Fruit fly (Drosophila melanogaster) whole organism, embryonic: ENCODE data around the gene CG33203.

Experiments
- Adf1 ChIP-seq: fragments of 200-800 bp; sonication (Bioruptor generic); IDR thresholded peaks from 2 replicates; pipeline ENCODE4 v1.3.6; 2022; ENCODE audit warnings: missing biosample characterization, missing genetic modification characterization
- Bdp1 ChIP-seq: fragments of 200-800 bp; sonication (Bioruptor generic); optimal IDR thresholded peaks from 3 replicates; lab custom pipeline; 2016; ENCODE audit warnings: missing biosample characterization, missing genetic modification characterization
- C15 ChIP-seq: fragments of 200-800 bp; sonication (Bioruptor generic); IDR thresholded peaks from 3 replicates; pipeline ENCODE4 v1.3.6; 2022; ENCODE audit warnings: missing biosample characterization, missing genetic modification characterization
- CG10565 ChIP-seq: fragments of 200-800 bp; sonication (Bioruptor generic); optimal IDR thresholded peaks from 3 replicates; lab custom pipeline; 2016; ENCODE audit warnings: missing biosample characterization, mild to moderate bottlenecking, missing genetic modification characterization
- CG11093 ChIP-seq: fragments of 200-800 bp; sonication (Bioruptor generic); IDR thresholded peaks from 3 replicates; pipeline ENCODE4 v1.3.6; 2022; ENCODE audit warnings: missing biosample characterization, missing genetic modification characterization
- CG11560 ChIP-seq: fragments of 200-800 bp; sonication (Bioruptor generic); IDR thresholded peaks from 3 replicates; pipeline ENCODE4 v1.3.6; 2022; ENCODE audit warnings: missing biosample characterization, missing genetic modification characterization
- CG12104 ChIP-seq: fragments of 200-800 bp; sonication (Bioruptor generic); optimal IDR thresholded peaks from 3 replicates; lab custom pipeline; 2016; ENCODE audit warnings: missing biosample characterization, missing genetic modification characterization
- CG12155 ChIP-seq: fragments of 200-800 bp; sonication (Bioruptor generic); optimal IDR thresholded peaks from 3 replicates; lab custom pipeline; 2016; ENCODE audit warnings: missing biosample characterization, missing genetic modification characterization
- CG12219 ChIP-seq: fragments of 200-800 bp; sonication (Bioruptor generic); optimal IDR thresholded peaks from 3 replicates; lab custom pipeline; 2018; ENCODE audit warnings: missing biosample characterization, mild to moderate bottlenecking, missing genetic modification characterization
- CG13287 ChIP-seq: fragments of 200-800 bp; sonication (Bioruptor generic); IDR thresholded peaks from 2 replicates; pipeline ENCODE4 v1.3.6; 2022; ENCODE audit warnings: missing biosample characterization, missing genetic modification characterization; ENCODE audit not compliant: partially characterized antibody
- CG13424 ChIP-seq: fragments of 200-800 bp; sonication (Bioruptor generic); optimal IDR thresholded peaks from 2 replicates; lab custom pipeline; 2019; ENCODE audit warnings: missing biosample characterization, mild to moderate bottlenecking, missing genetic modification characterization, moderate library complexity
- CG15011 ChIP-seq: fragments of 200-800 bp; sonication (Bioruptor generic); optimal IDR thresholded peaks from 3 replicates; lab custom pipeline; 2018; ENCODE audit warnings: missing biosample characterization, mild to moderate bottlenecking, missing genetic modification characterization
- CG15479 ChIP-seq: fragments of 200-800 bp; sonication (Bioruptor generic); optimal IDR thresholded peaks from 3 replicates; lab custom pipeline; 2019; ENCODE audit warnings: missing biosample characterization, mild to moderate bottlenecking, missing genetic modification characterization, moderate library complexity
- CG16813 ChIP-seq: fragments of 200-800 bp; sonication (Bioruptor generic); IDR thresholded peaks from 3 replicates; pipeline ENCODE4 v1.3.6; 2022; ENCODE audit warnings: missing biosample characterization, missing genetic modification characterization; ENCODE audit not compliant: partially characterized antibody
- CG17361 ChIP-seq: fragments of 200-800 bp; sonication (Bioruptor generic); IDR thresholded peaks from 3 replicates; pipeline ENCODE4 v1.3.6; 2022; ENCODE audit warnings: missing biosample characterization, missing genetic modification characterization
- CG17385 ChIP-seq: fragments of 200-800 bp; sonication (Bioruptor generic); optimal IDR thresholded peaks from 3 replicates; lab custom pipeline; 2018; ENCODE audit warnings: missing biosample characterization, mild to moderate bottlenecking, missing genetic modification characterization
- CG18011 ChIP-seq: fragments of 200-800 bp; sonication (Bioruptor generic); optimal IDR thresholded peaks from 2 replicates; lab custom pipeline; 2017; ENCODE audit warnings: missing biosample characterization, missing genetic modification characterization, mild to moderate bottlenecking, moderate library complexity, missing genotype
- CG31388 ChIP-seq: fragments of 200-800 bp; sonication (Bioruptor generic); optimal IDR thresholded peaks from 2 replicates; lab custom pipeline; 2016; ENCODE audit warnings: missing biosample characterization, missing genetic modification characterization
- CG31441 ChIP-seq: fragments of 200-800 bp; sonication (Bioruptor generic); IDR thresholded peaks from 2 replicates; pipeline ENCODE4 v1.3.6; 2022; ENCODE audit warnings: missing biosample characterization, missing genetic modification characterization
- CG3281 ChIP-seq: fragments of 200-800 bp; sonication (Bioruptor generic); optimal IDR thresholded peaks from 3 replicates; lab custom pipeline; 2017; ENCODE audit warnings: missing biosample characterization, mild to moderate bottlenecking, missing genetic modification characterization
- CG3838 ChIP-seq: fragments of 200-800 bp; sonication (Bioruptor generic); optimal IDR thresholded peaks from 3 replicates; lab custom pipeline; 2016; ENCODE audit warnings: missing biosample characterization, missing genetic modification characterization
- CG42726 ChIP-seq: fragments of 200-800 bp; sonication (Bioruptor generic); IDR thresholded peaks from 2 replicates; pipeline ENCODE4 v1.3.6; 2022; ENCODE audit warnings: missing biosample characterization, missing genetic modification characterization; ENCODE audit not compliant: partially characterized antibody
- CG4424 ChIP-seq: fragments of 200-800 bp; sonication (Bioruptor generic); optimal IDR thresholded peaks from 3 replicates; lab custom pipeline; 2016; ENCODE audit warnings: missing biosample characterization, missing genetic modification characterization
- CG5953 ChIP-seq: fragments of 200-800 bp; sonication (Bioruptor generic); IDR thresholded peaks from 2 replicates; pipeline ENCODE4 v1.3.6; 2022; ENCODE audit warnings: missing biosample characterization, missing genetic modification characterization
- CG6654 ChIP-seq: fragments of 200-800 bp; sonication (Bioruptor generic); optimal IDR thresholded peaks from 2 replicates; lab custom pipeline; 2017; ENCODE audit warnings: missing biosample characterization, mild to moderate bottlenecking, missing genetic modification characterization
- CG6765 ChIP-seq: fragments of 200-800 bp; sonication (Bioruptor generic); optimal IDR thresholded peaks from 3 replicates; lab custom pipeline; 2017; ENCODE audit warnings: missing biosample characterization, mild to moderate bottlenecking, missing genetic modification characterization
- CG6791 ChIP-seq: fragments of 200-800 bp; sonication (Bioruptor generic); IDR thresholded peaks from 3 replicates; pipeline ENCODE4 v1.3.6; 2022; ENCODE audit warnings: missing biosample characterization, missing genetic modification characterization; ENCODE audit not compliant: partially characterized antibody
- Dad ChIP-seq: fragments of 200-800 bp; sonication (Bioruptor generic); optimal IDR thresholded peaks from 3 replicates; lab custom pipeline; 2016; ENCODE audit warnings: missing biosample characterization, missing genetic modification characterization
- Doc2 ChIP-seq: fragments of 200-800 bp; sonication (Bioruptor generic); IDR thresholded peaks from 2 replicates; pipeline ENCODE4 v1.3.6; 2022; ENCODE audit warnings: missing biosample characterization, missing genetic modification characterization
- Hmr ChIP-seq: fragments of 200-800 bp; sonication (Bioruptor generic); optimal IDR thresholded peaks from 3 replicates; lab custom pipeline; 2017; ENCODE audit warnings: mild to moderate bottlenecking, missing biosample characterization, missing genetic modification reagents, missing genetic modification characterization
- Hr51 ChIP-seq, 2 experiments: fragments of 200-800 bp; sonication (Bioruptor generic); optimal IDR thresholded peaks; 2 replicates in 1 of 2; 3 replicates in 1 of 2; lab custom pipeline; 2016 to 2018; ENCODE audit warnings: missing biosample characterization in 2 of 2, missing genetic modification characterization in 2 of 2, mild to moderate bottlenecking in 1 of 2, moderate library complexity in 1 of 2
- MTF-1 ChIP-seq: fragments of 200-800 bp; sonication (Bioruptor generic); optimal IDR thresholded peaks from 2 replicates; lab custom pipeline; 2018; ENCODE audit warnings: missing biosample characterization, mild to moderate bottlenecking, missing genetic modification characterization, borderline replicate concordance
- Meics ChIP-seq: fragments of 200-800 bp; sonication (Bioruptor generic); optimal IDR thresholded peaks from 2 replicates; lab custom pipeline; 2017; ENCODE audit warnings: missing biosample characterization, mild to moderate bottlenecking, missing genetic modification characterization
- Mrtf ChIP-seq: fragments of 200-800 bp; sonication (Bioruptor generic); IDR thresholded peaks from 3 replicates; pipeline ENCODE4 v1.3.6; 2022; ENCODE audit warnings: missing biosample characterization, missing genetic modification characterization
- Side ChIP-seq: fragments of 200-800 bp; sonication (Bioruptor generic); optimal IDR thresholded peaks from 2 replicates; lab custom pipeline; 2016; ENCODE audit warnings: missing biosample characterization, missing genetic modification characterization
- Six4 ChIP-seq: fragments of 200-800 bp; sonication (Bioruptor generic); optimal IDR thresholded peaks from 2 replicates; lab custom pipeline; 2016; ENCODE audit warnings: missing biosample characterization, missing genetic modification characterization
- TFAM ChIP-seq: fragments of 200-800 bp; sonication (Bioruptor generic); optimal IDR thresholded peaks from 2 replicates; lab custom pipeline; 2017; ENCODE audit warnings: missing biosample characterization, missing genetic modification characterization, inconsistent platforms
- ara ChIP-seq: fragments of 200-800 bp; sonication (Bioruptor generic); IDR thresholded peaks from 2 replicates; pipeline ENCODE4 v1.3.6; 2022; ENCODE audit warnings: missing biosample characterization, missing genetic modification characterization
- bab2 ChIP-seq: fragments of 200-800 bp; sonication (Bioruptor generic); optimal IDR thresholded peaks from 2 replicates; lab custom pipeline; 2016; ENCODE audit warnings: missing biosample characterization, missing genetic modification characterization
- cg ChIP-seq: fragments of 200-800 bp; sonication (Bioruptor generic); optimal IDR thresholded peaks from 3 replicates; lab custom pipeline; 2019; ENCODE audit warnings: missing biosample characterization, mild to moderate bottlenecking, missing genetic modification characterization, moderate library complexity
- chinmo ChIP-seq: fragments of 200-800 bp; sonication (Bioruptor generic); IDR thresholded peaks from 4 replicates; pipeline ENCODE4 v1.3.6; 2022; ENCODE audit warnings: missing biosample characterization, missing genetic modification characterization; ENCODE audit not compliant: partially characterized antibody
- chm ChIP-seq: fragments of 200-800 bp; sonication (Bioruptor generic); IDR thresholded peaks from 2 replicates; pipeline ENCODE4 v1.3.6; 2022; ENCODE audit warnings: missing biosample characterization, missing genetic modification characterization
- ci ChIP-seq: fragments of 200-800 bp; sonication (Bioruptor generic); IDR thresholded peaks from 3 replicates; pipeline ENCODE4 v1.3.6; 2022; ENCODE audit warnings: missing biosample characterization, missing genetic modification characterization
- gcm ChIP-seq: fragments of 200-800 bp; sonication (Bioruptor generic); optimal IDR thresholded peaks from 2 replicates; lab custom pipeline; 2019; ENCODE audit warnings: missing biosample characterization, mild to moderate bottlenecking, missing genetic modification characterization, moderate library complexity
- kni ChIP-seq: fragments of 200-800 bp; sonication (Bioruptor generic); optimal IDR thresholded peaks from 3 replicates; lab custom pipeline; 2017; ENCODE audit warnings: mild to moderate bottlenecking, missing biosample characterization, missing genetic modification reagents, missing genetic modification characterization
- mirr ChIP-seq: fragments of 200-800 bp; sonication (Bioruptor generic); optimal IDR thresholded peaks from 3 replicates; lab custom pipeline; 2018; ENCODE audit warnings: missing biosample characterization, mild to moderate bottlenecking, missing genetic modification characterization
- sd ChIP-seq: fragments of 200-800 bp; sonication (Bioruptor generic); optimal IDR thresholded peaks from 3 replicates; lab custom pipeline; 2018; ENCODE audit warnings: missing biosample characterization, mild to moderate bottlenecking, missing genetic modification characterization, moderate library complexity
- seq ChIP-seq: fragments of 200-800 bp; sonication (Bioruptor generic); IDR thresholded peaks from 2 replicates; pipeline ENCODE4 v1.3.6; 2022; ENCODE audit warnings: missing biosample characterization, missing genetic modification characterization
- tx ChIP-seq: fragments of 200-800 bp; sonication (Bioruptor generic); optimal IDR thresholded peaks from 2 replicates; lab custom pipeline; 2016; ENCODE audit warnings: missing biosample characterization, missing genetic modification characterization

The CG33203 gene

DNA sequence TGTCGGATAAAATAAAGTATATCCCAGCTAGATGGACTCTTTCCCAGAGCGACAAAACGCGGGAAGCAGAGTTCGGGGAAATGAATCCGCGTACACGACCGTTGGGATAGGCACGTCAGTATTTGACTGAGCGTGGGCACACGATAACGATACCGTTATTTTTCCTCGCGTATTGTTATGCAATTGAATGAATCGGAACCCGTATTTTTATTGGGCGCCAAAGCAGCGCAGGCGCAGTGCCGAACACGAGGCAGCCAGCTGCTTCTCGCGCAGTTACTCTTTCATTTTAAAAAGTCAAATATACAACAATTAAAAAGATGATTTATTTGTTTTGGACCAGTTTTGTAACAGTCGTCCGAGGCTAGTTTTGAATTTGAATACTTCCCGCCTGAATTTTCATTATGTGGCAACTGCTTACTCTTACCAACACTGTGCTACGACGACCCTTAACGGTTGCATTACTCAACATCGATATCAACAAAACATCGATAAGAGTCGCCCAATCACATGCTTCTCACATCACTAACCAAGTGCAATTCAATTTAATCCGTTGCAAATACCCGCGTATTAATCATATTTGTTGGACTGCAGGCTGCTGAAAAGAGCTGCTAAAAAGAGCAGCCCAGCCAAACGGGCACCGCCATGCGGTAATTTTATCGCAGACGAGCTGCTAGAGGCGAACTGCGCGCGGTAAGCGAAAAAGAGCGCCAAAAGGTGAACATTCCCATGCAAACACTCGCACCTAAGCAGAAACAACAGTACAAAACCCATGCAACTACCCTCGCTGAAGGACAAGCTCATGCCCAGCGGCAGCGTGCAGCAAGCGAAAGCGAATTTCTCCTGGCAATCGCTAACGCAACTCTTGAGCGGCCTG is at the start of gene CG33203, which contains the start of gene Doa (continued):
- no peak for TF ChIP-seq Bdp1
- TF ChIP-seq Doc2 (GFP tag; lab: Robert Waterston, UW) = no peak
- TF ChIP-seq CG15011 (GFP tag; lab: Kevin White, UChicago) = no peak
- no peak for TF ChIP-seq MTF-1 (GFP tag; lab: Kevin White, UChicago)
- TF ChIP-seq Mrtf (GFP tag; lab: Robert Waterston, UW) = no peak
- peak; percentile 85 for TF ChIP-seq CG42726
- no peak for TF ChIP-seq gcm
- TF ChIP-seq CG17385 (GFP tag; lab: Kevin White, UChicago) = no peak
- no peak for TF ChIP-seq TFAM (GFP tag; lab: Kevin White, UChicago)
- no peak for TF ChIP-seq CG12219 (GFP tag; lab: Kevin White, UChicago)
- TF ChIP-seq CG16813 = peak; percentile 86
- no peak for TF ChIP-seq CG15479
- no peak for TF ChIP-seq CG5953 (GFP tag; lab: Robert Waterston, UW)
- no peak for TF ChIP-seq Dad (GFP tag; lab: Kevin White, UChicago)
- no peak for TF ChIP-seq CG17361 (GFP tag; lab: Robert Waterston, UW)
- peak; percentile 85 for TF ChIP-seq CG6791 (GFP tag; lab: Robert Waterston, UW)
- TF ChIP-seq Six4 (GFP tag; lab: Kevin White, UChicago) = no peak
- no peak for TF ChIP-seq CG6654 (GFP tag; lab: Kevin White, UChicago)
- TF ChIP-seq CG13424 (tag; lab: Kevin White, UChicago) = no peak
- no peak for TF ChIP-seq CG12104 (GFP tag; lab: Kevin White, UChicago)
- TF ChIP-seq CG12155 (GFP tag; lab: Kevin White, UChicago) = peak; percentile 25
- TF ChIP-seq CG13287 = peak; percentile 90
- peak; percentile 46 for TF ChIP-seq bab2
- TF ChIP-seq CG3281 = peak; percentile 68
- TF ChIP-seq Side = peak; percentile 18
- peak; percentile 19 for TF ChIP-seq sd (tag; lab: Kevin White, UChicago)
- no peak for TF ChIP-seq chm (GFP tag; lab: Robert Waterston, UW)
- TF ChIP-seq CG31388 (GFP tag; lab: Kevin White, UChicago) = no peak
- no peak for TF ChIP-seq Hr51 (GFP tag; optimal IDR thresholded peaks at IDR 0.05; lab: Kevin White, UChicago)
- no peak for TF ChIP-seq Meics (GFP tag; lab: Kevin White, UChicago)
- no peak for TF ChIP-seq kni
- TF ChIP-seq CG6765 (GFP tag; lab: Kevin White, UChicago) = no peak
- peak; percentile 34 for TF ChIP-seq CG4424 (GFP tag; lab: Kevin White, UChicago)
- no peak for TF ChIP-seq ara (GFP tag; lab: Robert Waterston, UW)
- peak; percentile 51; the same call in 1 of the 3 replicates for TF ChIP-seq ci (GFP tag; lab: Robert Waterston, UW)
- peak; percentile 8 for TF ChIP-seq CG3838 (GFP tag; lab: Kevin White, UChicago)
- peak; percentile 51 for TF ChIP-seq tx (GFP tag; lab: Kevin White, UChicago)
- TF ChIP-seq seq = no peak
- TF ChIP-seq mirr = no peak
- TF ChIP-seq CG31441 = 0 out of 2 replicates have a peak, but pooled peaks have one; percentile 7
- peak; percentile 71; the same call in 2 of the 4 replicates for TF ChIP-seq chinmo (GFP tag; lab: Robert Waterston, UW)
- TF ChIP-seq CG10565 = no peak
- TF ChIP-seq CG11093 (GFP tag; lab: Robert Waterston, UW) = no peak
- no peak for TF ChIP-seq cg (GFP tag; lab: Kevin White, UChicago)
- no peak for TF ChIP-seq C15 (GFP tag; lab: Robert Waterston, UW)
- peak; percentile 66 for TF ChIP-seq Hmr (GFP tag; lab: Kevin White, UChicago)
- peak; percentile 20 for TF ChIP-seq CG18011 (GFP tag; lab: Kevin White, UChicago)
- no peak for TF ChIP-seq CG11560
- no peak for TF ChIP-seq Adf1 (GFP tag; lab: Robert Waterston, UW)
